Fruit fly (Drosophila melanogaster) whole organism, adult: Measurements from ENCODE around the gene CG17917.

Experiments used
- CG11617 ChIP-seq: fragments of 200-800 bp; sonication (Bioruptor generic); optimal IDR thresholded peaks from 2 replicates; lab custom pipeline; 2017; ENCODE audit warnings: mild to moderate bottlenecking, missing biosample characterization, missing genetic modification reagents, missing genetic modification characterization
- CG12768 ChIP-seq: fragments of 200-800 bp; sonication (Bioruptor generic); optimal IDR thresholded peaks from 2 replicates; lab custom pipeline; 2017; ENCODE audit warnings: missing biosample characterization, missing genetic modification characterization, mild to moderate bottlenecking, moderate library complexity, missing genetic modification reagents
- CG14711 ChIP-seq: fragments of 200-800 bp; sonication (Bioruptor generic); optimal IDR thresholded peaks from 2 replicates; lab custom pipeline; 2018; ENCODE audit warnings: missing biosample characterization, mild to moderate bottlenecking, missing genetic modification characterization, moderate library complexity
- CG1620 ChIP-seq: fragments of 200-800 bp; sonication (Bioruptor generic); optimal IDR thresholded peaks from 2 replicates; lab custom pipeline; 2016; ENCODE audit warnings: missing biosample characterization, missing genetic modification characterization
- CG33017 ChIP-seq: fragments of 200-800 bp; sonication (Bioruptor generic); optimal IDR thresholded peaks from 2 replicates; lab custom pipeline; 2018; ENCODE audit warnings: missing biosample characterization, mild to moderate bottlenecking, missing genetic modification characterization, moderate library complexity
- CG5204 ChIP-seq: fragments of 200-800 bp; sonication (Bioruptor generic); optimal IDR thresholded peaks from 2 replicates; lab custom pipeline; 2016; ENCODE audit warnings: missing biosample characterization, missing genetic modification characterization
- CG7045 ChIP-seq: fragments of 200-800 bp; sonication (Bioruptor generic); optimal IDR thresholded peaks from 2 replicates; lab custom pipeline; 2017; ENCODE audit warnings: missing biosample characterization, mild to moderate bottlenecking, missing genetic modification characterization
- CG7101 ChIP-seq: fragments of 200-800 bp; sonication (Bioruptor generic); optimal IDR thresholded peaks from 2 replicates; lab custom pipeline; 2018; ENCODE audit warnings: missing biosample characterization, mild to moderate bottlenecking, missing genetic modification characterization, moderate library complexity
- Clk ChIP-seq: fragments of 200-800 bp; sonication (Bioruptor generic); optimal IDR thresholded peaks from 2 replicates; lab custom pipeline; 2017; ENCODE audit warnings: missing biosample characterization, missing genetic modification characterization
- Crg-1 ChIP-seq: fragments of 200-800 bp; sonication (Bioruptor generic); optimal IDR thresholded peaks from 2 replicates; lab custom pipeline; 2016; ENCODE audit warnings: missing biosample characterization, missing genetic modification characterization
- Hr96 ChIP-seq: fragments of 200-800 bp; sonication (Bioruptor generic); optimal IDR thresholded peaks from 2 replicates; lab custom pipeline; 2016; ENCODE audit warnings: missing biosample characterization, missing genetic modification characterization
- Mnt ChIP-seq: fragments of 200-800 bp; sonication (Bioruptor generic); optimal IDR thresholded peaks from 2 replicates; lab custom pipeline; 2016; ENCODE audit warnings: missing biosample characterization, mild to moderate bottlenecking, missing genetic modification characterization
- bab1 ChIP-seq: fragments of 200-800 bp; sonication (Bioruptor generic); optimal IDR thresholded peaks from 3 replicates; lab custom pipeline; 2019; ENCODE audit warnings: missing biosample characterization, mild to moderate bottlenecking, missing genetic modification characterization, moderate library complexity
- cic ChIP-seq: fragments of 200-800 bp; sonication (Bioruptor generic); optimal IDR thresholded peaks from 2 replicates; lab custom pipeline; 2017; ENCODE audit warnings: missing biosample characterization, mild to moderate bottlenecking, missing genetic modification characterization, moderate library complexity
- cnc ChIP-seq, 2 experiments: fragments of >200 bp; optimal IDR thresholded peaks; 2 replicates each; lab custom pipeline; 2017
- kay ChIP-seq: fragments of 200-800 bp; sonication (Bioruptor generic); peaks from one replicate; lab custom pipeline; 2016; ENCODE audit warnings: missing biosample characterization, missing genetic modification characterization, borderline replicate concordance
- ovo ChIP-seq: fragments of 200-800 bp; sonication (Bioruptor generic); optimal IDR thresholded peaks from 2 replicates; lab custom pipeline; 2016; ENCODE audit warnings: missing biosample characterization, missing genetic modification characterization
- pad ChIP-seq: fragments of 200-800 bp; sonication (Bioruptor generic); optimal IDR thresholded peaks from 3 replicates; lab custom pipeline; 2017; ENCODE audit warnings: missing biosample characterization, missing genetic modification characterization, mild to moderate bottlenecking, moderate library complexity, missing genetic modification reagents
- tj ChIP-seq: fragments of 200-800 bp; sonication (Bioruptor generic); optimal IDR thresholded peaks from 3 replicates; lab custom pipeline; 2017; ENCODE audit warnings: missing biosample characterization, mild to moderate bottlenecking, missing genetic modification characterization, moderate library complexity
- toe ChIP-seq: fragments of 200-800 bp; sonication (Bioruptor generic); optimal IDR thresholded peaks from 2 replicates; lab custom pipeline; 2016; ENCODE audit warnings: missing biosample characterization, missing genetic modification characterization

CG17917 gene

DNA sequence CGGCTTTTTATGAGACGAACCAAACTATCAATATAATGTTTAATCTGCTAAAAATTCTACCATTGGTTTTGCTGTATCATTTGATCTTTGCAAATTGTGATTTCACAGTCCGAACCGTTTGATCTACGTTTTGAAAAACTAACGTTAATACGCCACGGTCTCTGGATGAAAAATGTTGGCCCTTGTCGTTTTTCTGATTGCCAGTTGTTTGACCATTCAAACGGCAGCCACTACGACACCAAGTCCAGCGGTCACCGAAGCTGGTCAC is 32.5 kb downstream of the CG17917 start, which contains the start of gene CG42564:
Gene CG42564, plus strand, starts transcription at position 169 of the 268 bp plus-strand sequence.
- TF ChIP-seq pad (GFP tag; lab: Kevin White, UChicago), result no peak
- TF ChIP-seq Clk (GFP tag; lab: Kevin White, UChicago), result no peak
- no peak for TF ChIP-seq ovo
- no peak for TF ChIP-seq CG7045 (GFP tag; lab: Kevin White, UChicago)
- TF ChIP-seq toe, result no peak
- TF ChIP-seq bab1 (GFP tag; lab: Kevin White, UChicago), result no peak
- no peak for TF ChIP-seq cic (GFP tag; lab: Kevin White, UChicago)
- no peak for TF ChIP-seq CG7101 (tag; lab: Kevin White, UChicago)
- no peak for TF ChIP-seq CG1620
- no peak for TF ChIP-seq tj (GFP tag; lab: Kevin White, UChicago)
- TF ChIP-seq kay, result no peak

DNA sequence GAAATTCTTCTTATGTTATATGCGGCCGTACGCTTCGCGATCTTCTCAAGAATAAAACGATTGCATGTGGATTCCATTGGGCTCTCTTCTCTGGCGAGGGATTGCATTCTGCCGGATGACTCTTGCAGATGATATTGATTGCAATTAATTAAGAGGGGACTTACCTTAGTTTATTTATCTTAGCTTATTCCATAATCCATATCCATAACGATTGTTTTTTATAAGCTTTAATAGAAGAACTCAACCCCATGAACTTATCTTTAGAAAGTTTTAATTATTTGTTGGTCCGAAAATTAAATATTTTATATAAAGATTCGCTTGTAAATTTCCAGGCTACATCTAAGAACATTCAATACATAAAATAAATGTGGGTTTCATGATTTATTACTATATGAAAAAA is 34.2 kb downstream of the CG17917 start, which contains the start of gene CRAT:
Gene CRAT, minus strand, starts transcription at position 101 of the 400 bp plus-strand sequence.
- TF ChIP-seq CG33017 (tag; lab: Kevin White, UChicago) (no peak), tj (GFP tag; lab: Kevin White, UChicago) (no peak)

DNA sequence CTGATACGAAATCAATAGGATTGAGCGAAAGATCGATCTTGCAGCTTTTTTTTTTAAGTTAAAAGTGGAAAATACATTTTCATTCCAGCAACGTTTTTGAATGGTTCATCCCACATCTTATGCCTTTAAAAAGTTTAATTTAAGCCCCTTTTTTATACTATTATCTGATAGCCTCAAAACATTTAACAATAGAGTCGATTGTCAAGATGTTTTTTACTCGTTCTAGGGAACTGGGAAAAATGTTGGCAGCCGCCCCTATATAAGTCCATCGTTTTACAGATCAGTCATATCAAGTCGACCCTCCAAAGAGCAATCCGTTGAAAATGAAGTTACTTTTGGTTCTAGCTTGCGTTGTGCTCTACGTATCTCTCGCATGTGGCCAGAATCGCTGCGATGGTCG is 35.7 kb downstream of the CG17917 start, which contains the start of gene CG42537:
Gene CG42537, plus strand, starts transcription at position 301 of the 400 bp plus-strand sequence.
- no peak for TF ChIP-seq ovo
- TF ChIP-seq Mnt, result no peak
- TF ChIP-seq cic (GFP tag; lab: Kevin White, UChicago), result no peak
- TF ChIP-seq CG1620, result no peak
- no peak for TF ChIP-seq Clk (GFP tag; lab: Kevin White, UChicago)
- TF ChIP-seq kay, result no peak
- no peak for TF ChIP-seq CG14711 (tag; lab: Kevin White, UChicago)
- no peak for TF ChIP-seq bab1 (GFP tag; lab: Kevin White, UChicago)
- no peak for TF ChIP-seq CG5204 (GFP tag; lab: Kevin White, UChicago)
- TF ChIP-seq CG7045 (GFP tag; lab: Kevin White, UChicago), result no peak
- TF ChIP-seq CG7101 (tag; lab: Kevin White, UChicago), result no peak
- TF ChIP-seq cnc (optimal IDR thresholded peaks at IDR 0.05; lab: Kevin White, UChicago), result no peak
- TF ChIP-seq CG11617 (GFP tag; lab: Kevin White, UChicago), result no peak
- no peak for TF ChIP-seq pad (GFP tag; lab: Kevin White, UChicago)
- no peak for TF ChIP-seq CG33017 (tag; lab: Kevin White, UChicago)
- TF ChIP-seq tj (GFP tag; lab: Kevin White, UChicago), result no peak

DNA sequence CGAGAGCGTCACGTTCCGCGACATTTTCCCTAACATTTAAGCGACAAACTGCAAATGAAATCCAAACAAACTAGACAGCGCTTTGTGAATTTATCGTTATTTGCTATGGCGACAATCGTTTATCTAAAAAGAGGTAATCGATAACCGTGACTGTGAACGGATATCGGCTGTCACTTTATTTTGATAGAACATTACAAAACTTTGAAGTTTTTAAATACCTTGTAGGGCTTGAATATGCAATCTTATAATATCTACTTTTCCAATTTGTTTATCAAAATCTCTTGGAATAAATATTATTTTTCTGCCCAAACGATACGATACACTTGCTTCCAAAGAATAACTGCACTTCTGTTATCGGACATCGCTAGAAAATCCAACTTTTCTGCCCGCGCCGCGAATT is 38.4 kb downstream of the CG17917 start, which contains the start of the genes CG1024 and TfIIFalpha:
Gene CG1024, minus strand, starts transcription at position 200 of the 400 bp plus-strand sequence.
Gene TfIIFalpha, plus strand, starts transcription at position 339 of the 400 bp plus-strand sequence.
- TF ChIP-seq CG7101 (tag; lab: Kevin White, UChicago), result peak; percentile 31
- no peak for TF ChIP-seq kay
- TF ChIP-seq CG14711 (tag; lab: Kevin White, UChicago), result no peak
- peak; percentile 10 for TF ChIP-seq CG1620
- TF ChIP-seq cnc (optimal IDR thresholded peaks at IDR 0.05; lab: Kevin White, UChicago), result no peak
- TF ChIP-seq Mnt, result peak; percentile 31
- TF ChIP-seq bab1 (GFP tag; lab: Kevin White, UChicago), result peak; percentile 73
- no peak for TF ChIP-seq CG11617 (GFP tag; lab: Kevin White, UChicago)
- peak; percentile 5 for TF ChIP-seq Crg-1 (GFP tag; lab: Kevin White, UChicago)

DNA sequence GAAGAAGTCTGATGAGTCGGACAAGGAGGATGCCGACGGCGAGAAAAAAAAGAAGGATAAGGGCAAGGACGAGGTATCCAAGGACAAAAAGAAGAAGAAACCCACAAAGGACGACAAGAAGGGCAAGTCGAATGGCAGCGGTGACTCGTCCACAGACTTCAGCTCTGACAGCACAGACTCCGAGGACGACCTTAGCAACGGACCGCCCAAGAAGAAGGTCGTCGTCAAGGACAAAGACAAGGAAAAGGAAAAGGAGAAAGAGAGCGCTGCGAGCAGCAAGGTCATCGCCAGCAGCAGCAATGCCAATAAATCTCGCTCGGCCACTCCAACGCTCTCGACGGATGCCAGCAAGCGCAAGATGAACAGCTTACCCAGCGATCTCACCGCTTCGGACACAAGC is 40.0 kb downstream of the CG17917 start:
- TF ChIP-seq Hr96 (GFP tag; lab: Kevin White, UChicago) (no peak), CG1620 (no peak), ovo (no peak), Clk (GFP tag; lab: Kevin White, UChicago) (no peak), cnc (optimal IDR thresholded peaks at IDR 0.05; lab: Kevin White, UChicago) (no peak), cic (GFP tag; lab: Kevin White, UChicago) (no peak), bab1 (GFP tag; lab: Kevin White, UChicago) (no peak), toe (no peak), kay (no peak), CG5204 (GFP tag; lab: Kevin White, UChicago) (no peak), Crg-1 (GFP tag; lab: Kevin White, UChicago) (no peak), CG11617 (GFP tag; lab: Kevin White, UChicago) (no peak), CG12768 (GFP tag; lab: Kevin White, UChicago) (no peak), Mnt (no peak), CG7045 (GFP tag; lab: Kevin White, UChicago) (no peak), CG33017 (tag; lab: Kevin White, UChicago) (no peak), tj (GFP tag; lab: Kevin White, UChicago) (no peak), CG7101 (tag; lab: Kevin White, UChicago) (no peak), CG14711 (tag; lab: Kevin White, UChicago) (no peak)

DNA sequence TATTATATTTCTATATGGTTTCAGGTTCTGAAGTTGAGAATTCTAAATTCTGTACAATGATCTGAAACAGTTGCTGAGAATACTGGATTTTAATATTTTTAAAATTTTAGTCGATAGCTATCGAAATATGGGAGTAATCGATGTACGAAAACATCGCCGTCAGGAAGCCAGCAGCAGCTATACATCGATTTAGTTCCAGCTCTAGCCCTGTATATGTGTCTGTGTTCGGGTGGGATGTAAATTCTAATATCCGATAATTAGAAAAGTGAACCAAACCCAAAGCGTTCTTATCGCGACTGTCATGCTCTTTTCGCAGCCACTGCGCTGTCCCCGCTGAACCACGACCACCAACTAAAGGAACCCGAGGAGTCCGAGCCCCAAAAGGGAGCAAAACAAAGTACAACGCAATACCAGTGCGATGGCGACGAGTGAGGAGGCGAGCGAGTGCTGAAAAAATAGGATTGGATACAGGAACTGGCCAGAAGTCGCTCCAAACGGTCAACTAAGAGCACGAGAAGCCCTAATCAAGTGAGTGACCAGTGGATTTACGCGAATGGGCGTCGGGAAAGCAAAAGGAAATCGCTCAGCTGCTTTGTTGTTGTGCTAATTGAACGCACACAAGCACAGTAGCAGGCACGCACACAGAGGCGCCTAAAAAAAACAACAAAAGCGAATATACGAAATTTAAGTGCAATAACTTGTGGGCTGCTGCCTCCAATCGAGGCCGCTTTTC is 41.1 kb downstream of the CG17917 start, which contains the start of gene gzl:
Gene gzl, plus strand, starts transcription at position 182 of the 733 bp plus-strand sequence.
- TF ChIP-seq Mnt, result peak; percentile 17
- TF ChIP-seq CG12768 (GFP tag; lab: Kevin White, UChicago), result peak; percentile 9
- peak; percentile 31 for TF ChIP-seq CG1620
- TF ChIP-seq ovo, result no peak
- peak; percentile 35 for TF ChIP-seq CG11617 (GFP tag; lab: Kevin White, UChicago)
- peak; percentile 46 for TF ChIP-seq cic (GFP tag; lab: Kevin White, UChicago)

DNA sequence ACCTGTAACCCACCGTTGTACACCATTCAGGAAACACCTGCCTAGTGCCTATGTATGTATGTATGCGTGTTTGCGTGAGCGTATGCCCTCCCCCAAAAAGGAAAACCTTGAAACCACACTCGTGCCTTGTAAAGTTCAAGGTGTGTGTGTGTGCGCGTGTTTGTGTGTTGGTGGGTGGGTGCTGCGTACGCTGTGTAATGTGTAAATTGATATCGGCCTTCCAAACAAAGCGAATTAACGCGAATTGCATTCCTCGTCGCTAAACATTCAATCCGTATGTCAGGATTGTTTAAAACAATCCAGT is 41.6 kb downstream of the CG17917 start:
- TF ChIP-seq cic (GFP tag; lab: Kevin White, UChicago) (peak; percentile 42), Hr96 (GFP tag; lab: Kevin White, UChicago) (no peak), pad (GFP tag; lab: Kevin White, UChicago) (no peak), CG1620 (no peak)
